Worm (Caenorhabditis elegans) whole organism, young adult: Measurements from ENCODE around the gene R12B2.2.
A peak's percentile ranks its signal among the peaks of the same experiment; 100 is the strongest.

Experiments used
- B0019.2 ChIP-seq: fragments of 200-800 bp; sonication (Bioruptor generic); conservative IDR thresholded peaks from 2 replicates; pipeline ENCODE4 v1.3.6; 2022; ENCODE audit warnings: missing genetic modification reagents, missing genetic modification characterization, missing compliant biosample characterization
- B0336.3 ChIP-seq: fragments of 200-800 bp; sonication (Bioruptor generic); IDR thresholded peaks from 2 replicates; pipeline ENCODE4 v1.3.6; 2022; ENCODE audit warnings: missing genetic modification characterization, missing compliant biosample characterization
- F10E7.11 ChIP-seq: sonication (generic microtip); optimal IDR thresholded peaks from 2 replicates; lab custom pipeline; 2017; ENCODE audit warnings: mild to moderate bottlenecking, missing genetic modification characterization, moderate library complexity, missing compliant biosample characterization
- F22D6.2 ChIP-seq: sonication (generic microtip); optimal IDR thresholded peaks from 2 replicates; lab custom pipeline; 2016; ENCODE audit warnings: mild to moderate bottlenecking, missing genetic modification characterization, missing compliant biosample characterization
- F49E8.2 ChIP-seq: sonication (generic microtip); optimal IDR thresholded peaks from 3 replicates; lab custom pipeline; 2017; ENCODE audit warnings: missing genetic modification characterization, mild to moderate bottlenecking, missing compliant biosample characterization, antibody characterized with exemption, moderate library complexity; ENCODE audit not compliant: insufficient read depth
- F52B5.7 ChIP-seq: sonication (generic microtip); optimal IDR thresholded peaks from 2 replicates; lab custom pipeline; 2016; ENCODE audit warnings: mild to moderate bottlenecking, missing genetic modification characterization, missing compliant biosample characterization
- T07F8.4 ChIP-seq: sonication (generic microtip); optimal IDR thresholded peaks from 2 replicates; lab custom pipeline; 2016; ENCODE audit warnings: mild to moderate bottlenecking, missing genetic modification characterization, moderate library complexity, missing compliant biosample characterization
- T26A5.8 ChIP-seq: sonication (generic microtip); optimal IDR thresholded peaks from 2 replicates; lab custom pipeline; 2016; ENCODE audit warnings: missing genetic modification characterization, missing compliant biosample characterization
- Y53G8AR.9 ChIP-seq: fragments of 200-800 bp; sonication (Bioruptor generic); conservative IDR thresholded peaks from 2 replicates; pipeline ENCODE4 v1.3.6; 2022; ENCODE audit warnings: missing genetic modification reagents, missing genetic modification characterization, missing compliant biosample characterization
- Y56A3A.18 ChIP-seq: fragments of 200-800 bp; sonication (Bioruptor generic); IDR thresholded peaks from 2 replicates; pipeline ENCODE4 v1.3.6; 2022; ENCODE audit warnings: missing genetic modification reagents, missing genetic modification characterization, missing compliant biosample characterization
- Y67H2A.10 ChIP-seq: fragments of 200-800 bp; sonication (Bioruptor generic); conservative IDR thresholded peaks from 2 replicates; pipeline ENCODE4 v1.3.6; 2022; ENCODE audit warnings: missing genetic modification reagents, missing genetic modification characterization, missing compliant biosample characterization
- ZK185.1 ChIP-seq: sonication (generic microtip); optimal IDR thresholded peaks from 2 replicates; lab custom pipeline; 2016; ENCODE audit warnings: mild to moderate bottlenecking, missing genetic modification characterization, missing compliant biosample characterization; ENCODE audit not compliant: poor library complexity, severe bottlenecking
- aptf-2 ChIP-seq: fragments of 200-800 bp; sonication (Bioruptor generic); conservative IDR thresholded peaks from 2 replicates; pipeline ENCODE4 v1.3.6; 2022; ENCODE audit warnings: missing genetic modification reagents, missing genetic modification characterization, missing compliant biosample characterization
- bed-1 ChIP-seq: fragments of 200-800 bp; sonication (Bioruptor generic); IDR thresholded peaks from 2 replicates; pipeline ENCODE4 v1.3.6; 2022; ENCODE audit warnings: missing genetic modification reagents, missing genetic modification characterization, missing compliant biosample characterization
- ccch-3 ChIP-seq: fragments of 200-800 bp; sonication (Bioruptor generic); optimal IDR thresholded peaks from 2 replicates; lab custom pipeline; 2018; ENCODE audit warnings: mild to moderate bottlenecking, missing genetic modification characterization, missing compliant biosample characterization
- ceh-100 ChIP-seq: fragments of 200-800 bp; sonication (Bioruptor generic); IDR thresholded peaks from 2 replicates; pipeline ENCODE4 v1.3.6; 2022; ENCODE audit warnings: missing genetic modification reagents, missing genetic modification characterization, missing compliant biosample characterization
- ceh-27 ChIP-seq: fragments of 200-800 bp; sonication (Bioruptor generic); optimal IDR thresholded peaks from 2 replicates; lab custom pipeline; 2018; ENCODE audit warnings: mild to moderate bottlenecking, missing genetic modification characterization, moderate library complexity, missing compliant biosample characterization
- ceh-40 ChIP-seq: fragments of 200-800 bp; sonication (Bioruptor generic); IDR thresholded peaks from 2 replicates; pipeline ENCODE4 v1.3.6; 2022; ENCODE audit warnings: missing genetic modification characterization, missing compliant biosample characterization
- die-1 ChIP-seq: sonication (generic microtip); optimal IDR thresholded peaks from 2 replicates; lab custom pipeline; 2016; ENCODE audit warnings: missing genotype, mild to moderate bottlenecking, missing genetic modification characterization, missing compliant biosample characterization
- efl-1 ChIP-seq: fragments of 150-350 bp; optimal IDR thresholded peaks from 2 replicates; lab custom pipeline; 2014; ENCODE audit warnings: missing biosample characterization, missing genetic modification reagents, missing genetic modification characterization
- egrh-3 ChIP-seq: fragments of 200-800 bp; sonication (Bioruptor generic); IDR thresholded peaks from 2 replicates; pipeline ENCODE4 v1.3.6; 2022; ENCODE audit warnings: missing genetic modification reagents, missing genetic modification characterization, missing compliant biosample characterization
- fkh-3 ChIP-seq: sonication (generic microtip); optimal IDR thresholded peaks from 2 replicates; lab custom pipeline; 2016; ENCODE audit warnings: mild to moderate bottlenecking, missing genetic modification characterization, missing compliant biosample characterization
- gei-17 ChIP-seq: fragments of 200-800 bp; sonication (Bioruptor generic); optimal IDR thresholded peaks from 2 replicates; lab custom pipeline; 2018; ENCODE audit warnings: mild to moderate bottlenecking, missing genetic modification characterization, missing compliant biosample characterization
- him-1 ChIP-seq: sonication (generic microtip); optimal IDR thresholded peaks from 2 replicates; lab custom pipeline; 2016; ENCODE audit warnings: missing genotype, missing genetic modification reagents, missing genetic modification characterization, missing compliant biosample characterization
- hlh-26 ChIP-seq: fragments of 200-800 bp; sonication (Bioruptor generic); conservative IDR thresholded peaks from 2 replicates; pipeline ENCODE4 v1.3.6; 2022; ENCODE audit warnings: missing genetic modification reagents, missing genetic modification characterization, missing compliant biosample characterization
- hmg-1.2 ChIP-seq: fragments of 200-800 bp; sonication (Bioruptor generic); IDR thresholded peaks from 2 replicates; pipeline ENCODE4 v1.3.6; 2022; ENCODE audit warnings: missing genetic modification reagents, missing genetic modification characterization, missing compliant biosample characterization
- hrde-1 ChIP-seq: sonication (generic microtip); optimal IDR thresholded peaks from 2 replicates; lab custom pipeline; 2016; ENCODE audit warnings: missing genetic modification characterization, mild to moderate bottlenecking, missing compliant biosample characterization, moderate library complexity, missing genotype, missing genetic modification reagents, borderline replicate concordance
- hsf-1 ChIP-seq: fragments of 200-800 bp; sonication (Bioruptor generic); IDR thresholded peaks from 2 replicates; pipeline ENCODE4 v1.3.6; 2022; ENCODE audit warnings: missing genetic modification reagents, missing genetic modification characterization, missing compliant biosample characterization
- lag-1 ChIP-seq: fragments of 200-800 bp; sonication (Bioruptor generic); IDR thresholded peaks from 2 replicates; pipeline ENCODE4 v1.3.6; 2022; ENCODE audit warnings: missing genetic modification reagents, missing genetic modification characterization, missing compliant biosample characterization
- let-526 ChIP-seq: fragments of 200-800 bp; sonication (Bioruptor generic); IDR thresholded peaks from 2 replicates; pipeline ENCODE4 v1.3.6; 2022; ENCODE audit warnings: missing genetic modification reagents, missing genetic modification characterization, missing compliant biosample characterization
- let-607 ChIP-seq, 2 experiments: fragments of 200-800 bp in 1 of 2; sonication (Bioruptor generic) in 1 of 2; sonication (generic microtip) in 1 of 2; optimal IDR thresholded peaks; 2 replicates each; lab custom pipeline; 2016 to 2018; ENCODE audit warnings: mild to moderate bottlenecking in 2 of 2, missing compliant biosample characterization in 2 of 2, missing genetic modification characterization in 2 of 2, moderate library complexity in 2 of 2, missing genotype in 1 of 2
- lsl-1 ChIP-seq: fragments of 200-800 bp; sonication (Bioruptor generic); optimal IDR thresholded peaks from 2 replicates; lab custom pipeline; 2018; ENCODE audit warnings: mild to moderate bottlenecking, missing genetic modification characterization, moderate library complexity, missing compliant biosample characterization
- madf-6 ChIP-seq: fragments of 200-800 bp; sonication (Bioruptor generic); IDR thresholded peaks from 2 replicates; pipeline ENCODE4 v1.3.6; 2022; ENCODE audit warnings: missing genetic modification reagents, missing genetic modification characterization, missing compliant biosample characterization
- madf-8 ChIP-seq: fragments of 200-800 bp; sonication (Bioruptor generic); conservative IDR thresholded peaks from 2 replicates; pipeline ENCODE4 v1.3.6; 2022; ENCODE audit warnings: missing genetic modification reagents, missing genetic modification characterization, missing compliant biosample characterization
- nfyb-1 ChIP-seq: fragments of 200-800 bp; sonication (Bioruptor generic); IDR thresholded peaks from 2 replicates; pipeline ENCODE4 v1.3.6; 2022; ENCODE audit warnings: missing genetic modification reagents, missing genetic modification characterization, missing compliant biosample characterization
- nhr-120 ChIP-seq: fragments of 200-800 bp; sonication (Bioruptor generic); IDR thresholded peaks from 2 replicates; pipeline ENCODE4 v1.3.6; 2022; ENCODE audit warnings: missing genetic modification characterization, missing compliant biosample characterization
- nhr-27 ChIP-seq: fragments of 200-800 bp; sonication (Bioruptor generic); optimal IDR thresholded peaks from 2 replicates; lab custom pipeline; 2018; ENCODE audit warnings: mild to moderate bottlenecking, missing genetic modification characterization, moderate library complexity, missing compliant biosample characterization
- nhr-80 ChIP-seq: sonication (generic microtip); optimal IDR thresholded peaks from 2 replicates; lab custom pipeline; 2016; ENCODE audit warnings: missing genetic modification characterization, missing compliant biosample characterization
- sea-2 ChIP-seq: fragments of 200-800 bp; sonication (Bioruptor generic); IDR thresholded peaks from 2 replicates; pipeline ENCODE4 v1.3.6; 2022; ENCODE audit warnings: missing genetic modification characterization, missing compliant biosample characterization
- snpc-3.4 ChIP-seq: sonication (generic microtip); optimal IDR thresholded peaks from 2 replicates; lab custom pipeline; 2017; ENCODE audit warnings: missing genetic modification characterization, mild to moderate bottlenecking, missing compliant biosample characterization, antibody characterized with exemption, moderate library complexity, missing genotype, missing genetic modification reagents
- snpc-4 ChIP-seq, 5 experiments: fragments of 150-350 bp in 1 of 5; sonication (generic microtip) in 4 of 5; optimal IDR thresholded peaks; 2 replicates each; lab custom pipeline; 2014 to 2018; ENCODE audit warnings: missing genetic modification characterization in 5 of 5, missing biosample characterization in 3 of 5, antibody characterized with exemption in 2 of 5, mild to moderate bottlenecking in 2 of 5, missing compliant biosample characterization in 2 of 5, missing genotype in 2 of 5, moderate library complexity in 2 of 5, missing genetic modification reagents in 1 of 5
- somi-1 ChIP-seq: fragments of 200-800 bp; sonication (Bioruptor generic); optimal IDR thresholded peaks from 2 replicates; lab custom pipeline; 2018; ENCODE audit warnings: mild to moderate bottlenecking, missing genetic modification characterization, missing compliant biosample characterization
- zim-3 ChIP-seq: sonication (generic microtip); optimal IDR thresholded peaks from 2 replicates; lab custom pipeline; 2017; ENCODE audit warnings: mild to moderate bottlenecking, missing genetic modification characterization, moderate library complexity, missing compliant biosample characterization
- ztf-22 ChIP-seq: fragments of 200-800 bp; sonication (Bioruptor generic); optimal IDR thresholded peaks from 2 replicates; lab custom pipeline; 2018; ENCODE audit warnings: mild to moderate bottlenecking, missing genetic modification characterization, moderate library complexity, missing compliant biosample characterization
- ztf-25 ChIP-seq: fragments of 200-800 bp; sonication (Bioruptor generic); IDR thresholded peaks from 2 replicates; pipeline ENCODE4 v1.3.6; 2022; ENCODE audit warnings: missing genetic modification reagents, missing genetic modification characterization, missing compliant biosample characterization
- ztf-26 ChIP-seq: sonication (generic microtip); optimal IDR thresholded peaks from 2 replicates; lab custom pipeline; 2017; ENCODE audit warnings: missing genetic modification characterization, missing compliant biosample characterization
- ztf-28 ChIP-seq: fragments of 200-800 bp; sonication (Bioruptor generic); IDR thresholded peaks from 2 replicates; pipeline ENCODE4 v1.3.6; 2022; ENCODE audit warnings: missing genetic modification reagents, missing genetic modification characterization, missing compliant biosample characterization
- ztf-6 ChIP-seq: fragments of 200-800 bp; sonication (Bioruptor generic); IDR thresholded peaks from 2 replicates; pipeline ENCODE4 v1.3.6; 2022; ENCODE audit warnings: missing genetic modification reagents, missing genetic modification characterization, missing compliant biosample characterization

The R12B2.2 gene

DNA sequence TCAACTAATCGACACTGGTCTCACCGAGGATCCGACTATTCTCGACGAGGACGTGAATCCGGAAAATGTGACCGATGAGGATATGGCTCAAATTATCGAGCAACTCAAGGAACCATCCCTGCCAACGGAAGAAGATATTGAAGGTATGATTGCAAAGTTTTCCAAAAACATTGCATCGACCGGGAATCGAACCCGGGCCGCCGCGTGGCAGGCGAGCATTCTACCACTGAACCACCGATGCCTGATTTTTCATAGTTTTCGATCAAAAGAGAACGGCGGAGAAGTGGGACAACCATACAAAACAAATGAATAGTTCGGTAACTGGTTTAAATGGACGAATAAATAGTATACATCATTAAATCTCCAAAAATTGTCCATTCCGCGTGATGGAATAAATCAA lies 44.9 kb upstream of the R12B2.2 start (continued):
- TF ChIP-seq somi-1 (GFP tag; lab: Kevin White, UChicago) (no peak), Y67H2A.10 (GFP tag; lab: Robert Waterston, UW) (no peak), him-1 (tag; lab: Kevin White, UChicago) (peak; percentile 78), hsf-1 (GFP tag; lab: Robert Waterston, UW) (no peak), F52B5.7 (tag; lab: Kevin White, UChicago) (no peak), F22D6.2 (tag; lab: Kevin White, UChicago) (no peak), gei-17 (GFP tag; lab: Kevin White, UChicago) (no peak), T07F8.4 (tag; lab: Kevin White, UChicago) (peak; percentile 51), ztf-26 (tag; lab: Kevin White, UChicago) (no peak), ceh-27 (GFP tag; lab: Kevin White, UChicago) (no peak), zim-3 (tag; lab: Kevin White, UChicago) (no peak), hmg-1.2 (peak; percentile 72), let-526 (GFP tag; lab: Robert Waterston, UW) (no peak), ztf-6 (GFP tag; lab: Robert Waterston, UW) (no peak), ceh-100 (no peak), F49E8.2 (peak; percentile 65), sea-2 (GFP tag; lab: Robert Waterston, UW) (no peak), snpc-3.4 (tag; lab: Kevin White, UChicago) (peak; percentile 64), nfyb-1 (GFP tag; lab: Robert Waterston, UW) (peak; percentile 68), hrde-1 (tag; lab: Kevin White, UChicago) (peak; percentile 21), Y53G8AR.9 (GFP tag; lab: Robert Waterston, UW) (no peak; the same call in 1 of the 2 replicates), ztf-25 (GFP tag; lab: Robert Waterston, UW) (peak; percentile 85; the same call in 1 of the 2 replicates), B0019.2 (GFP tag; lab: Robert Waterston, UW) (no peak), snpc-4 (GFP tag; optimal IDR thresholded peaks at IDR 0.05; lab: Kevin White, UChicago) (peak; percentile 44), snpc-4 (tag; optimal IDR thresholded peaks at IDR 0.05; lab: Kevin White, UChicago) (peak in 3 of 4 experiments; percentile 43 to 54 (median 52)), lag-1 (GFP tag; lab: Robert Waterston, UW) (no peak), F10E7.11 (no peak), die-1 (tag; lab: Kevin White, UChicago) (peak; percentile 58), madf-8 (no peak), T26A5.8 (tag; lab: Kevin White, UChicago) (no peak), ztf-28 (GFP tag; lab: Robert Waterston, UW) (no peak), lsl-1 (GFP tag; lab: Kevin White, UChicago) (peak; percentile 51), madf-6 (peak; percentile 61), efl-1 (GFP tag; lab: Kevin White, UChicago) (no peak), egrh-3 (GFP tag; lab: Robert Waterston, UW) (peak; percentile 36; the same call in 1 of the 2 replicates), Y56A3A.18 (0 out of 2 replicates have a peak, but pooled peaks have one; percentile 44), nhr-120 (GFP tag; lab: Robert Waterston, UW) (no peak), ceh-40 (GFP tag; lab: Robert Waterston, UW) (0 out of 2 replicates have a peak, but pooled peaks have one; percentile 50), fkh-3 (tag; lab: Kevin White, UChicago) (no peak), bed-1 (GFP tag; lab: Robert Waterston, UW) (no peak), aptf-2 (GFP tag; lab: Robert Waterston, UW) (no peak), ztf-22 (GFP tag; lab: Kevin White, UChicago) (no peak), nhr-27 (tag; lab: Kevin White, UChicago) (no peak), ZK185.1 (tag; lab: Kevin White, UChicago) (peak; percentile 52), ccch-3 (GFP tag; lab: Kevin White, UChicago) (no peak), hlh-26 (GFP tag; lab: Robert Waterston, UW) (no peak), B0336.3 (GFP tag; lab: Robert Waterston, UW) (0 out of 2 replicates have a peak, but pooled peaks have one; percentile 49), nhr-80 (peak; percentile 17), let-607 (tag; optimal IDR thresholded peaks at IDR 0.05; lab: Kevin White, UChicago) (peak in 1 of 2 experiments; percentile 43)
